Worm (Caenorhabditis elegans): ENCODE measurements around the gene ttbk-6.

DNA sequence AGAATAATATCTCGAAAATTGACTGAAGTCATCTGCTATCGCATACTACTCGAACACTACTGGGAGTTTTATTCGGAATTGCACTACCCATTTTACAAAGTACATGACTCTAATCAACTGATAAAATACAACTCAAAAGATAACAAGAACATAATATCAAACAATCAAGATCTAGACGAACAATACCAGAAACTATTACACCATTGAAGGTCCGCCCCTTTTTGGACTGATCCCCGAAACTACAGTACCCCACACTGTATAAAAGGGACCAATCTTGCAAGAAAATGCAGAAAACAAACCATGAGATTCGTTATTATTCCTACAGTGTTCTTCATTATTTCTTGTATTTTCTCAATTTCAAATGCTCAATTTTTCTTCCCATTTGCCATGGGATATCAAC lies 20.0 kb downstream of the ttbk-6 start, which contains the start of gene F54D8.10:
- TF ChIP-seq nhr-232 (tag; optimal IDR thresholded peaks at IDR 0.05) (no peak), lim-6 (tag; optimal IDR thresholded peaks at IDR 0.05) (no peak), F13H6.1 (tag; optimal IDR thresholded peaks at IDR 0.05) (no peak), ahr-1 (tag; optimal IDR thresholded peaks at IDR 0.05) (no peak), ceh-9 (tag; optimal IDR thresholded peaks at IDR 0.05) (no peak), pqm-1 (tag; optimal IDR thresholded peaks at IDR 0.05) (no peak), K02D7.2 (tag; optimal IDR thresholded peaks at IDR 0.05) (no peak)
